Worm (Caenorhabditis elegans) whole organism, L4/young adult: ENCODE measurements around the gene F31F7.1.

Source experiments
- W03F9.2 ChIP-seq: fragments of 150-350 bp; optimal IDR thresholded peaks from 2 replicates; lab custom pipeline; 2014; ENCODE audit warnings: missing biosample characterization, missing genetic modification characterization
- him-1 ChIP-seq: sonication (generic microtip); optimal IDR thresholded peaks from 2 replicates; lab custom pipeline; 2016; ENCODE audit warnings: missing genotype, missing genetic modification reagents, missing genetic modification characterization, missing compliant biosample characterization

DNA sequence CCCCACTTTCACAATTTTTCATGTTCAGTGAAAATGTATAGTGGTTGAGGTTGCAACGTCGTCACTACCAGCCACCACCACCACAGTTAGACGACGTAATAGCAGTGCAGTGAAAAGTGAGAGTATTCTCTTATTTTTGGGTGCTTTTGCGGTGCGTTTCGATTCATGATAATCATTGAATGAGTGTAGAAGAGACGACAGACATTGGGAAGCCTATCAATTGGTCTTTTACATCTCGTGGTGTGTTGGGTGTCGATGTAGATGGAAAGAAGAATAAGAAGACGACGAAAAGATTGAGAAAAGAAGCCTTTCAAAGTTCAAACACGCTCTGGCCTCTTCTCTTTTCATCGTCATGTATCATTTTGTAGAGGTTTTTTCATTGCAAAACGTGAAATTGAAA is 36.4 kb upstream of the F31F7.1 start:
- TF ChIP-seq W03F9.2 (no peak), him-1 (no peak)
